Fruit fly (Drosophila melanogaster) whole organism, embryonic: ENCODE results near the gene dhd.

Source experiments
- CG10462 ChIP-seq: fragments of 200-800 bp; sonication (Bioruptor generic); optimal IDR thresholded peaks from 2 replicates; lab custom pipeline; 2016; ENCODE audit warnings: missing biosample characterization, missing genetic modification characterization
- CG10979 ChIP-seq: fragments of 200-800 bp; sonication (Bioruptor generic); optimal IDR thresholded peaks from 2 replicates; lab custom pipeline; 2018; ENCODE audit warnings: missing biosample characterization, mild to moderate bottlenecking, missing genetic modification characterization, moderate library complexity
- CG11456 ChIP-seq: fragments of 200-800 bp; sonication (Bioruptor generic); IDR thresholded peaks from 3 replicates; pipeline ENCODE4 v1.3.6; 2022; ENCODE audit warnings: missing biosample characterization, missing genetic modification characterization
- CG13624 ChIP-seq: fragments of 200-800 bp; sonication (Bioruptor generic); optimal IDR thresholded peaks from 2 replicates; lab custom pipeline; 2016; ENCODE audit warnings: missing biosample characterization, missing genetic modification characterization
- CG14441 ChIP-seq: fragments of 200-800 bp; sonication (Bioruptor generic); IDR thresholded peaks from 2 replicates; pipeline ENCODE4 v1.3.6; 2022; ENCODE audit warnings: missing biosample characterization, missing genetic modification characterization
- CG14710 ChIP-seq: fragments of 200-800 bp; sonication (Bioruptor generic); optimal IDR thresholded peaks from 3 replicates; lab custom pipeline; 2019; ENCODE audit warnings: missing biosample characterization, mild to moderate bottlenecking, missing genetic modification characterization, moderate library complexity
- CG1602 ChIP-seq: fragments of 200-800 bp; sonication (Bioruptor generic); optimal IDR thresholded peaks from 3 replicates; lab custom pipeline; 2016; ENCODE audit warnings: missing biosample characterization, missing genetic modification characterization
- CG16815 ChIP-seq: fragments of 200-800 bp; sonication (Bioruptor generic); optimal IDR thresholded peaks from 3 replicates; lab custom pipeline; 2017; ENCODE audit warnings: missing biosample characterization, mild to moderate bottlenecking, missing genetic modification characterization
- CG17829 ChIP-seq: fragments of 200-800 bp; optimal IDR thresholded peaks from 2 replicates; lab custom pipeline; 2019; ENCODE audit warnings: missing biosample characterization, mild to moderate bottlenecking, missing genetic modification characterization, moderate library complexity
- CG17912 ChIP-seq: fragments of 200-800 bp; sonication (Bioruptor generic); optimal IDR thresholded peaks from 2 replicates; lab custom pipeline; 2018; ENCODE audit warnings: missing biosample characterization, mild to moderate bottlenecking, missing genetic modification characterization
- CG1832 ChIP-seq: fragments of 200-800 bp; sonication (Bioruptor generic); optimal IDR thresholded peaks from 2 replicates; lab custom pipeline; 2017; ENCODE audit warnings: missing biosample characterization, mild to moderate bottlenecking, missing genetic modification characterization, inconsistent platforms
- CG2129 ChIP-seq: fragments of 200-800 bp; sonication (Bioruptor generic); IDR thresholded peaks from 2 replicates; pipeline ENCODE4 v1.3.6; 2022; ENCODE audit warnings: missing biosample characterization, missing genetic modification characterization; ENCODE audit not compliant: partially characterized antibody
- CG2712 ChIP-seq: fragments of 200-800 bp; optimal IDR thresholded peaks from 3 replicates; lab custom pipeline; 2019; ENCODE audit warnings: missing biosample characterization, mild to moderate bottlenecking, missing genetic modification characterization, moderate library complexity
- CG31224 ChIP-seq: fragments of 200-800 bp; sonication (Bioruptor generic); IDR thresholded peaks from 2 replicates; pipeline ENCODE4 v1.3.6; 2022; ENCODE audit warnings: missing biosample characterization, missing genetic modification characterization
- CG3163 ChIP-seq: fragments of 200-800 bp; sonication (Bioruptor generic); optimal IDR thresholded peaks from 3 replicates; lab custom pipeline; 2016; ENCODE audit warnings: missing biosample characterization, missing genetic modification characterization
- CG34376 ChIP-seq: fragments of 200-800 bp; sonication (Bioruptor generic); optimal IDR thresholded peaks from 2 replicates; lab custom pipeline; 2018; ENCODE audit warnings: missing biosample characterization, mild to moderate bottlenecking, missing genetic modification characterization
- CG34422 ChIP-seq: fragments of 200-800 bp; sonication (Bioruptor generic); IDR thresholded peaks from 3 replicates; pipeline ENCODE4 v1.3.6; 2022; ENCODE audit warnings: missing biosample characterization, missing genetic modification characterization
- CG42726 ChIP-seq: fragments of 200-800 bp; sonication (Bioruptor generic); IDR thresholded peaks from 2 replicates; pipeline ENCODE4 v1.3.6; 2022; ENCODE audit warnings: missing biosample characterization, missing genetic modification characterization; ENCODE audit not compliant: partially characterized antibody
- CG4707 ChIP-seq: fragments of 200-800 bp; sonication (Bioruptor generic); optimal IDR thresholded peaks from 2 replicates; lab custom pipeline; 2018; ENCODE audit warnings: missing biosample characterization, mild to moderate bottlenecking, missing genetic modification characterization, moderate library complexity
- CG5180 ChIP-seq: fragments of 200-800 bp; sonication (Bioruptor generic); optimal IDR thresholded peaks from 3 replicates; lab custom pipeline; 2017; ENCODE audit warnings: missing biosample characterization, missing genetic modification characterization, mild to moderate bottlenecking, moderate library complexity, missing genetic modification reagents
- CG6683 ChIP-seq: fragments of 200-800 bp; sonication (Bioruptor generic); optimal IDR thresholded peaks from 2 replicates; lab custom pipeline; 2017; ENCODE audit warnings: missing biosample characterization, mild to moderate bottlenecking, missing genetic modification characterization, missing genetic modification reagents
- CG7357 ChIP-seq: fragments of 200-800 bp; sonication (Bioruptor generic); IDR thresholded peaks from 3 replicates; pipeline ENCODE4 v1.3.6; 2022; ENCODE audit warnings: missing biosample characterization, missing genetic modification characterization
- CG7372 ChIP-seq: fragments of 200-800 bp; sonication (Bioruptor generic); IDR thresholded peaks from 2 replicates; pipeline ENCODE4 v1.3.6; 2022; ENCODE audit warnings: missing biosample characterization, missing genetic modification characterization
- CG8765 ChIP-seq: fragments of 200-800 bp; sonication (Bioruptor generic); IDR thresholded peaks from 2 replicates; pipeline ENCODE4 v1.3.6; 2022; ENCODE audit warnings: missing biosample characterization, missing genetic modification characterization
- CG9215 ChIP-seq: fragments of 200-800 bp; sonication (Bioruptor generic); IDR thresholded peaks from 2 replicates; pipeline ENCODE4 v1.3.6; 2022; ENCODE audit warnings: missing biosample characterization, missing genetic modification characterization
- CG9609 ChIP-seq: fragments of 200-800 bp; sonication (Bioruptor generic); optimal IDR thresholded peaks from 3 replicates; lab custom pipeline; 2016; ENCODE audit warnings: missing biosample characterization, missing genetic modification characterization
- D ChIP-seq, 2 experiments: fragments of 200-800 bp in 1 of 2; fragments of >200 bp in 1 of 2; sonication (Bioruptor generic) in 1 of 2; optimal IDR thresholded peaks; 2 replicates in 1 of 2; 3 replicates in 1 of 2; lab custom pipeline; 2017; ENCODE audit warnings: mild to moderate bottlenecking in 1 of 2, missing biosample characterization in 1 of 2, missing genetic modification characterization in 1 of 2, missing genetic modification reagents in 1 of 2
- D19A ChIP-seq: fragments of 200-800 bp; optimal IDR thresholded peaks from 3 replicates; lab custom pipeline; 2019; ENCODE audit warnings: missing biosample characterization, mild to moderate bottlenecking, missing genetic modification characterization, moderate library complexity
- Fer2 ChIP-seq: fragments of 200-800 bp; sonication (Bioruptor generic); optimal IDR thresholded peaks from 2 replicates; lab custom pipeline; 2018; ENCODE audit warnings: missing biosample characterization, mild to moderate bottlenecking, missing genetic modification characterization, moderate library complexity
- Fer3 ChIP-seq: fragments of 200-800 bp; sonication (Bioruptor generic); optimal IDR thresholded peaks from 2 replicates; lab custom pipeline; 2018; ENCODE audit warnings: missing biosample characterization, mild to moderate bottlenecking, missing genetic modification characterization, moderate library complexity
- HLH4C ChIP-seq: fragments of 200-800 bp; sonication (Bioruptor generic); IDR thresholded peaks from 3 replicates; pipeline ENCODE4 v1.3.6; 2022; ENCODE audit warnings: missing biosample characterization, missing genetic modification characterization; ENCODE audit not compliant: partially characterized antibody
- HLH54F ChIP-seq: fragments of 200-800 bp; sonication (Bioruptor generic); optimal IDR thresholded peaks from 3 replicates; lab custom pipeline; 2016; ENCODE audit warnings: missing biosample characterization, missing genetic modification characterization
- HmgD ChIP-seq: fragments of 200-800 bp; sonication (Bioruptor generic); optimal IDR thresholded peaks from 3 replicates; lab custom pipeline; 2016; ENCODE audit warnings: missing biosample characterization, missing genetic modification characterization
- NFAT ChIP-seq: fragments of 200-800 bp; sonication (Bioruptor generic); IDR thresholded peaks from 2 replicates; pipeline ENCODE4 v1.3.6; 2022; ENCODE audit warnings: missing biosample characterization, missing genetic modification characterization
- Oaz ChIP-seq: fragments of 200-800 bp; sonication (Bioruptor generic); IDR thresholded peaks from 2 replicates; pipeline ENCODE4 v1.3.6; 2022; ENCODE audit warnings: missing biosample characterization, missing genetic modification characterization
- PHDP ChIP-seq: fragments of 200-800 bp; sonication (Bioruptor generic); optimal IDR thresholded peaks from 3 replicates; lab custom pipeline; 2018; ENCODE audit warnings: missing biosample characterization, mild to moderate bottlenecking, missing genetic modification characterization, moderate library complexity
- Pdp1 ChIP-seq, 2 experiments: fragments of 200-800 bp; sonication (Bioruptor generic); optimal IDR thresholded peaks; 3 replicates each; lab custom pipeline; 2016; ENCODE audit warnings: missing biosample characterization in 2 of 2, missing genetic modification characterization in 2 of 2, mild to moderate bottlenecking in 1 of 2, moderate library complexity in 1 of 2
- al ChIP-seq: fragments of 200-800 bp; sonication (Bioruptor generic); IDR thresholded peaks from 2 replicates; pipeline ENCODE4 v1.3.6; 2022; ENCODE audit warnings: missing biosample characterization, missing genetic modification characterization
- bowl ChIP-seq: fragments of 200-800 bp; sonication (Bioruptor generic); IDR thresholded peaks from 2 replicates; pipeline ENCODE4 v1.3.6; 2022; ENCODE audit warnings: missing biosample characterization, missing genetic modification characterization
- croc ChIP-seq: fragments of 200-800 bp; sonication (Bioruptor generic); conservative IDR thresholded peaks from 3 replicates; pipeline ENCODE4 v1.3.6; 2022; ENCODE audit warnings: missing biosample characterization, missing genetic modification characterization
- gce ChIP-seq: fragments of 200-800 bp; sonication (Bioruptor generic); IDR thresholded peaks from 3 replicates; pipeline ENCODE4 v1.3.6; 2022; ENCODE audit warnings: missing biosample characterization, missing genetic modification characterization
- gfzf ChIP-seq: fragments of 200-800 bp; sonication (Bioruptor generic); optimal IDR thresholded peaks from 2 replicates; lab custom pipeline; 2016; ENCODE audit warnings: missing biosample characterization, mild to moderate bottlenecking, missing genetic modification characterization, moderate library complexity
- lov ChIP-seq, 2 experiments: fragments of 200-800 bp in 1 of 2; fragments of >200 bp in 1 of 2; sonication (Bioruptor generic) in 1 of 2; IDR thresholded peaks in 1 of 2; optimal IDR thresholded peaks in 1 of 2; 2 replicates in 1 of 2; 3 replicates in 1 of 2; pipeline versions ENCODE4 v1.3.6 to Lab custom; 2017 to 2022; ENCODE audit warnings: missing biosample characterization in 1 of 2, missing genetic modification characterization in 1 of 2
- org-1 ChIP-seq: fragments of 200-800 bp; sonication (Bioruptor generic); optimal IDR thresholded peaks from 2 replicates; lab custom pipeline; 2017; ENCODE audit warnings: missing biosample characterization, missing genetic modification characterization
- pfk ChIP-seq: fragments of 200-800 bp; sonication (Bioruptor generic); optimal IDR thresholded peaks from 2 replicates; lab custom pipeline; 2018; ENCODE audit warnings: missing biosample characterization, mild to moderate bottlenecking, missing genetic modification characterization, moderate library complexity
- ro ChIP-seq: fragments of 200-800 bp; sonication (Bioruptor generic); IDR thresholded peaks from 2 replicates; pipeline ENCODE4 v1.3.6; 2022; ENCODE audit warnings: missing biosample characterization, missing genetic modification characterization
- row ChIP-seq: fragments of 200-800 bp; sonication (Bioruptor generic); IDR thresholded peaks from 3 replicates; pipeline ENCODE4 v1.3.6; 2022; ENCODE audit warnings: missing biosample characterization, missing genetic modification characterization
- salm ChIP-seq: fragments of 200-800 bp; sonication (Bioruptor generic); optimal IDR thresholded peaks from 2 replicates; lab custom pipeline; 2018; ENCODE audit warnings: missing biosample characterization, mild to moderate bottlenecking, missing genetic modification characterization
- tgo ChIP-seq: fragments of 200-800 bp; sonication (Bioruptor generic); IDR thresholded peaks from 3 replicates; pipeline ENCODE4 v1.3.6; 2022; ENCODE audit warnings: missing biosample characterization, missing genetic modification characterization
- zfh2 ChIP-seq: fragments of 200-800 bp; sonication (Bioruptor generic); optimal IDR thresholded peaks from 2 replicates; lab custom pipeline; 2016; ENCODE audit warnings: missing biosample characterization, missing genetic modification characterization

The dhd gene

dm6 chrX:5332259-5332862 is 20.4 kb downstream of the dhd start, which contains the start of gene CanB (continued):
- TF ChIP-seq CG1832 (GFP tag; lab: Kevin White, UChicago) (no peak), Fer2 (tag; lab: Kevin White, UChicago) (no peak), salm (tag; lab: Kevin White, UChicago) (no peak), CG34376 (GFP tag; lab: Kevin White, UChicago) (no peak), zfh2 (GFP tag; lab: Kevin White, UChicago) (no peak), CG6683 (no peak), CG10979 (tag; lab: Kevin White, UChicago) (no peak), CG13624 (peak; percentile 21), HLH54F (GFP tag; lab: Kevin White, UChicago) (no peak), NFAT (no peak), gfzf (GFP tag; lab: Kevin White, UChicago) (peak; percentile 68), gce (GFP tag; lab: Robert Waterston, UW) (no peak), croc (GFP tag; lab: Robert Waterston, UW) (no peak), CG11456 (GFP tag; lab: Robert Waterston, UW) (0 out of 3 replicates have a peak, but pooled peaks have one; percentile 64), bowl (GFP tag; lab: Robert Waterston, UW) (no peak), Fer3 (tag; lab: Kevin White, UChicago) (peak; percentile 8), CG42726 (GFP tag; lab: Robert Waterston, UW) (no peak), CG9215 (GFP tag; lab: Robert Waterston, UW) (no peak), Pdp1 (GFP tag; optimal IDR thresholded peaks at IDR 0.05; lab: Kevin White, UChicago) (no peak), CG1602 (GFP tag; lab: Kevin White, UChicago) (no peak), ro (GFP tag; lab: Robert Waterston, UW) (no peak), PHDP (tag; lab: Kevin White, UChicago) (no peak), org-1 (GFP tag; lab: Kevin White, UChicago) (no peak), CG9609 (GFP tag; lab: Kevin White, UChicago) (no peak), Oaz (GFP tag; lab: Robert Waterston, UW) (no peak), CG8765 (GFP tag; lab: Robert Waterston, UW) (no peak), CG31224 (GFP tag; lab: Robert Waterston, UW) (no peak), CG5180 (GFP tag; lab: Kevin White, UChicago) (no peak), CG17912 (GFP tag; lab: Kevin White, UChicago) (no peak), HmgD (GFP tag; lab: Kevin White, UChicago) (no peak), D (optimal IDR thresholded peaks at IDR 0.05; lab: Kevin White, UChicago) (no peak), D (GFP tag; optimal IDR thresholded peaks at IDR 0.05; lab: Kevin White, UChicago) (no peak), D19A (tag; lab: Kevin White, UChicago) (no peak), CG14710 (tag; lab: Kevin White, UChicago) (peak; percentile 23), CG2712 (peak; percentile 6), CG16815 (no peak), pfk (GFP tag; lab: Kevin White, UChicago) (no peak), CG4707 (no peak), al (GFP tag; lab: Robert Waterston, UW) (no peak), CG17829 (no peak), row (GFP tag; lab: Robert Waterston, UW) (peak; percentile 78), lov (optimal IDR thresholded peaks at IDR 0.05; lab: Kevin White, UChicago) (no peak), lov (GFP tag; IDR thresholded peaks at IDR 0.05; lab: Robert Waterston, UW) (no peak), CG34422 (no peak), CG10462 (GFP tag; lab: Kevin White, UChicago) (no peak), CG3163 (GFP tag; lab: Kevin White, UChicago) (peak; percentile 2), CG7357 (no peak), HLH4C (GFP tag; lab: Robert Waterston, UW) (peak; percentile 45; the same call in 2 of the 3 replicates), CG7372 (GFP tag; lab: Robert Waterston, UW) (no peak), CG14441 (no peak), tgo (GFP tag; lab: Robert Waterston, UW) (no peak), CG2129 (peak; percentile 69)
